Fruit fly (Drosophila melanogaster) whole organism, embryonic: ENCODE measurements around the gene Trm7-32.

Experiments
- CG10267 ChIP-seq: fragments of 200-800 bp; sonication (Bioruptor generic); optimal IDR thresholded peaks from 2 replicates; lab custom pipeline; 2018; ENCODE audit warnings: missing biosample characterization, mild to moderate bottlenecking, missing genetic modification characterization, moderate library complexity
- CG12391 ChIP-seq: fragments of 200-800 bp; sonication (Bioruptor generic); optimal IDR thresholded peaks from 3 replicates; lab custom pipeline; 2018; ENCODE audit warnings: missing biosample characterization, mild to moderate bottlenecking, missing genetic modification characterization, moderate library complexity
- CG13624 ChIP-seq: fragments of 200-800 bp; sonication (Bioruptor generic); optimal IDR thresholded peaks from 2 replicates; lab custom pipeline; 2016; ENCODE audit warnings: missing biosample characterization, missing genetic modification characterization
- CG13775 ChIP-seq: fragments of 200-800 bp; sonication (Bioruptor generic); optimal IDR thresholded peaks from 3 replicates; lab custom pipeline; 2017; ENCODE audit warnings: missing biosample characterization, mild to moderate bottlenecking, missing genetic modification characterization
- CG14050 ChIP-seq: fragments of 200-800 bp; sonication (Bioruptor generic); IDR thresholded peaks from 3 replicates; pipeline ENCODE4 v1.3.6; 2022; ENCODE audit warnings: missing biosample characterization, missing genetic modification characterization
- CG14441 ChIP-seq: fragments of 200-800 bp; sonication (Bioruptor generic); IDR thresholded peaks from 2 replicates; pipeline ENCODE4 v1.3.6; 2022; ENCODE audit warnings: missing biosample characterization, missing genetic modification characterization
- CG17186 ChIP-seq: fragments of 200-800 bp; sonication (Bioruptor generic); optimal IDR thresholded peaks from 3 replicates; lab custom pipeline; 2017; ENCODE audit warnings: missing biosample characterization, missing genetic modification reagents, missing genetic modification characterization
- CG2116 ChIP-seq: fragments of 200-800 bp; sonication (Bioruptor generic); optimal IDR thresholded peaks from 3 replicates; lab custom pipeline; 2018; ENCODE audit warnings: missing biosample characterization, mild to moderate bottlenecking, missing genetic modification characterization
- CG2712 ChIP-seq: fragments of 200-800 bp; optimal IDR thresholded peaks from 3 replicates; lab custom pipeline; 2019; ENCODE audit warnings: missing biosample characterization, mild to moderate bottlenecking, missing genetic modification characterization, moderate library complexity
- CG30020 ChIP-seq: fragments of 200-800 bp; optimal IDR thresholded peaks from 2 replicates; lab custom pipeline; 2019; ENCODE audit warnings: missing biosample characterization, mild to moderate bottlenecking, missing genetic modification characterization, moderate library complexity
- CG30431 ChIP-seq: fragments of 200-800 bp; sonication (Bioruptor generic); optimal IDR thresholded peaks from 2 replicates; lab custom pipeline; 2017; ENCODE audit warnings: missing biosample characterization, missing genetic modification characterization
- CG4820 ChIP-seq: fragments of 200-800 bp; sonication (Bioruptor generic); optimal IDR thresholded peaks from 3 replicates; lab custom pipeline; 2016; ENCODE audit warnings: missing biosample characterization, missing genetic modification characterization
- CG6272 ChIP-seq: fragments of 200-800 bp; sonication (Bioruptor generic); IDR thresholded peaks from 2 replicates; pipeline ENCODE4 v1.3.6; 2022; ENCODE audit warnings: missing biosample characterization, missing genetic modification characterization
- CG6813 ChIP-seq: fragments of 200-800 bp; sonication (Bioruptor generic); optimal IDR thresholded peaks from 2 replicates; lab custom pipeline; 2017; ENCODE audit warnings: missing biosample characterization, missing genetic modification characterization, mild to moderate bottlenecking, moderate library complexity, missing genetic modification reagents
- CG7271 ChIP-seq: fragments of 200-800 bp; sonication (Bioruptor generic); optimal IDR thresholded peaks from 2 replicates; lab custom pipeline; 2018; ENCODE audit warnings: missing biosample characterization, mild to moderate bottlenecking, missing genetic modification characterization, moderate library complexity
- CG7357 ChIP-seq: fragments of 200-800 bp; sonication (Bioruptor generic); IDR thresholded peaks from 3 replicates; pipeline ENCODE4 v1.3.6; 2022; ENCODE audit warnings: missing biosample characterization, missing genetic modification characterization
- CG7372 ChIP-seq: fragments of 200-800 bp; sonication (Bioruptor generic); IDR thresholded peaks from 2 replicates; pipeline ENCODE4 v1.3.6; 2022; ENCODE audit warnings: missing biosample characterization, missing genetic modification characterization
- CG8924 ChIP-seq: fragments of 200-800 bp; optimal IDR thresholded peaks from 3 replicates; lab custom pipeline; 2019; ENCODE audit warnings: missing biosample characterization, mild to moderate bottlenecking, missing genetic modification characterization, moderate library complexity
- CG9797 ChIP-seq: fragments of 200-800 bp; sonication (Bioruptor generic); optimal IDR thresholded peaks from 3 replicates; lab custom pipeline; 2018; ENCODE audit warnings: missing biosample characterization, mild to moderate bottlenecking, missing genetic modification characterization
- Doc2 ChIP-seq: fragments of 200-800 bp; sonication (Bioruptor generic); IDR thresholded peaks from 2 replicates; pipeline ENCODE4 v1.3.6; 2022; ENCODE audit warnings: missing biosample characterization, missing genetic modification characterization
- Dp ChIP-seq: fragments of 200-800 bp; sonication (Bioruptor generic); optimal IDR thresholded peaks from 2 replicates; lab custom pipeline; 2018; ENCODE audit warnings: missing biosample characterization, mild to moderate bottlenecking, missing genetic modification characterization, moderate library complexity
- E2f1 ChIP-seq: fragments of 200-800 bp; sonication (Bioruptor generic); IDR thresholded peaks from 2 replicates; pipeline ENCODE4 v1.3.6; 2022; ENCODE audit warnings: missing biosample characterization, missing genetic modification characterization
- E2f2 ChIP-seq: fragments of 200-800 bp; sonication (Bioruptor generic); IDR thresholded peaks from 2 replicates; pipeline ENCODE4 v1.3.6; 2022; ENCODE audit warnings: missing biosample characterization, missing genetic modification characterization
- H2.0 ChIP-seq: fragments of 200-800 bp; sonication (Bioruptor generic); IDR thresholded peaks from 2 replicates; pipeline ENCODE4 v1.3.6; 2022; ENCODE audit warnings: missing biosample characterization, missing genetic modification characterization
- Lpt ChIP-seq: fragments of >200 bp; optimal IDR thresholded peaks from 2 replicates; lab custom pipeline; 2018; ENCODE audit warnings: missing biosample characterization, missing genetic modification characterization
- MESR4 ChIP-seq: fragments of 200-800 bp; sonication (Bioruptor generic); optimal IDR thresholded peaks from 2 replicates; lab custom pipeline; 2018; ENCODE audit warnings: missing biosample characterization, mild to moderate bottlenecking, missing genetic modification characterization, moderate library complexity
- Max ChIP-seq: fragments of 200-800 bp; sonication (Bioruptor generic); optimal IDR thresholded peaks from 2 replicates; lab custom pipeline; 2016; ENCODE audit warnings: missing biosample characterization, mild to moderate bottlenecking, missing genetic modification characterization
- NC2β ChIP-seq: fragments of 200-800 bp; sonication (Bioruptor generic); optimal IDR thresholded peaks from 2 replicates; lab custom pipeline; 2016; ENCODE audit warnings: missing biosample characterization, missing genetic modification characterization
- Nf-YB ChIP-seq: fragments of 200-800 bp; sonication (Bioruptor generic); optimal IDR thresholded peaks from 3 replicates; lab custom pipeline; 2019; ENCODE audit warnings: missing biosample characterization, mild to moderate bottlenecking, missing genetic modification characterization, moderate library complexity
- Scr ChIP-seq: fragments of 200-800 bp; sonication (Bioruptor generic); IDR thresholded peaks from 2 replicates; pipeline ENCODE4 v1.3.6; 2022; ENCODE audit warnings: missing biosample characterization, missing genetic modification characterization; ENCODE audit not compliant: partially characterized antibody
- Sin3A ChIP-seq: fragments of >200 bp; optimal IDR thresholded peaks from 2 replicates; lab custom pipeline; 2018
- Usf ChIP-seq: fragments of 200-800 bp; sonication (Bioruptor generic); optimal IDR thresholded peaks from 2 replicates; lab custom pipeline; 2017; ENCODE audit warnings: missing genotype, missing biosample characterization, missing genetic modification characterization
- chif ChIP-seq, 2 experiments: fragments of 200-800 bp; sonication (Bioruptor generic); optimal IDR thresholded peaks; 3 replicates each; lab custom pipeline; 2016; ENCODE audit warnings: missing biosample characterization in 2 of 2, missing genetic modification characterization in 2 of 2
- ci ChIP-seq: fragments of 200-800 bp; sonication (Bioruptor generic); IDR thresholded peaks from 3 replicates; pipeline ENCODE4 v1.3.6; 2022; ENCODE audit warnings: missing biosample characterization, missing genetic modification characterization
- crol ChIP-seq: fragments of 200-800 bp; sonication (Bioruptor generic); IDR thresholded peaks from 2 replicates; pipeline ENCODE4 v1.3.6; 2022; ENCODE audit warnings: missing biosample characterization, missing genetic modification characterization
- crp ChIP-seq, 2 experiments: fragments of 200-800 bp; sonication (Bioruptor generic); optimal IDR thresholded peaks; 2 replicates in 1 of 2; 3 replicates in 1 of 2; lab custom pipeline; 2017; ENCODE audit warnings: missing biosample characterization in 2 of 2, missing genetic modification characterization in 2 of 2, mild to moderate bottlenecking in 1 of 2, moderate library complexity in 1 of 2
- dpn ChIP-seq, 2 experiments: fragments of 200-800 bp; sonication (Bioruptor generic); optimal IDR thresholded peaks; 3 replicates each; lab custom pipeline; 2016; ENCODE audit warnings: missing biosample characterization in 2 of 2, missing genetic modification characterization in 2 of 2
- emc ChIP-seq: fragments of 200-800 bp; sonication (Bioruptor generic); optimal IDR thresholded peaks from 2 replicates; lab custom pipeline; 2016; ENCODE audit warnings: missing biosample characterization, missing genetic modification characterization
- h ChIP-seq: fragments of >200 bp; optimal IDR thresholded peaks from 2 replicates; lab custom pipeline; 2017
- kni ChIP-seq: fragments of 200-800 bp; sonication (Bioruptor generic); optimal IDR thresholded peaks from 3 replicates; lab custom pipeline; 2017; ENCODE audit warnings: mild to moderate bottlenecking, missing biosample characterization, missing genetic modification reagents, missing genetic modification characterization
- knrl ChIP-seq: fragments of 200-800 bp; sonication (Bioruptor generic); IDR thresholded peaks from 3 replicates; pipeline ENCODE4 v1.3.6; 2022; ENCODE audit warnings: missing biosample characterization, missing genetic modification characterization; ENCODE audit not compliant: partially characterized antibody
- lab ChIP-seq: fragments of 200-800 bp; sonication (Bioruptor generic); optimal IDR thresholded peaks from 3 replicates; lab custom pipeline; 2017; ENCODE audit warnings: missing biosample characterization, missing genetic modification characterization, mild to moderate bottlenecking, moderate library complexity, missing genetic modification reagents
- mld ChIP-seq: fragments of 200-800 bp; sonication (Bioruptor generic); IDR thresholded peaks from 3 replicates; pipeline ENCODE4 v1.3.6; 2022; ENCODE audit warnings: missing biosample characterization, missing genetic modification characterization; ENCODE audit not compliant: partially characterized antibody
- repo ChIP-seq: fragments of 200-800 bp; sonication (Bioruptor generic); optimal IDR thresholded peaks from 2 replicates; lab custom pipeline; 2016; ENCODE audit warnings: missing biosample characterization, missing genetic modification characterization
- schlank ChIP-seq: fragments of 200-800 bp; sonication (Bioruptor generic); optimal IDR thresholded peaks from 2 replicates; lab custom pipeline; 2018; ENCODE audit warnings: missing biosample characterization, mild to moderate bottlenecking, missing genetic modification characterization
- sima ChIP-seq: fragments of 200-800 bp; sonication (Bioruptor generic); optimal IDR thresholded peaks from 2 replicates; lab custom pipeline; 2016; ENCODE audit warnings: missing biosample characterization, missing genetic modification characterization
- tgo ChIP-seq: fragments of 200-800 bp; sonication (Bioruptor generic); IDR thresholded peaks from 3 replicates; pipeline ENCODE4 v1.3.6; 2022; ENCODE audit warnings: missing biosample characterization, missing genetic modification characterization
- tll ChIP-seq, 2 experiments: fragments of 200-800 bp in 1 of 2; fragments of >200 bp in 1 of 2; sonication (Bioruptor generic) in 1 of 2; optimal IDR thresholded peaks; 2 replicates each; lab custom pipeline; 2017 to 2019; ENCODE audit warnings: missing biosample characterization in 2 of 2, missing genetic modification characterization in 2 of 2, mild to moderate bottlenecking in 1 of 2, moderate library complexity in 1 of 2
- trem ChIP-seq: fragments of 200-800 bp; optimal IDR thresholded peaks from 3 replicates; lab custom pipeline; 2019; ENCODE audit warnings: missing biosample characterization, mild to moderate bottlenecking, missing genetic modification characterization, moderate library complexity
- yki ChIP-seq: fragments of >200 bp; optimal IDR thresholded peaks from 3 replicates; lab custom pipeline; 2018

The Trm7-32 gene

dm6 chr3R:17087977-17088618, 47.6 kb downstream of the Trm7-32 start, which contains the start of gene cal1:
TSS of gene cal1 (plus strand) at chr3R:17088280.
- no peak for TF ChIP-seq Lpt
- TF ChIP-seq CG14441 (GFP tag; lab: Robert Waterston, UW): no peak
- no peak for TF ChIP-seq lab (GFP tag; lab: Kevin White, UChicago)
- no peak for TF ChIP-seq Doc2
- TF ChIP-seq CG9797 (GFP tag; lab: Kevin White, UChicago): peak; percentile 77
- TF ChIP-seq E2f2 (GFP tag; lab: Robert Waterston, UW): peak; percentile 97
- TF ChIP-seq h (lab: Kevin White, UChicago): no peak
- TF ChIP-seq tgo (GFP tag; lab: Robert Waterston, UW): no peak
- TF ChIP-seq Max (GFP tag; lab: Kevin White, UChicago): no peak
- TF ChIP-seq NC2β (GFP tag; lab: Kevin White, UChicago): no peak
- no peak for TF ChIP-seq chif (GFP tag; optimal IDR thresholded peaks at IDR 0.05; lab: Kevin White, UChicago)
- peak; percentile 64 for TF ChIP-seq CG10267 (tag; lab: Kevin White, UChicago)
- TF ChIP-seq mld: no peak
- TF ChIP-seq CG13624 (GFP tag; lab: Kevin White, UChicago): no peak
- no peak for TF ChIP-seq schlank (tag; lab: Kevin White, UChicago)
- peak; percentile 52; the same call in 2 of the 3 replicates for TF ChIP-seq knrl (GFP tag; lab: Robert Waterston, UW)
- peak; percentile 28 for TF ChIP-seq CG12391 (tag; lab: Kevin White, UChicago)
- no peak for TF ChIP-seq Usf (GFP tag; lab: Kevin White, UChicago)
- TF ChIP-seq H2.0 (GFP tag; lab: Robert Waterston, UW): no peak
- no peak for TF ChIP-seq sima (GFP tag; lab: Kevin White, UChicago)
- no peak for TF ChIP-seq emc (GFP tag; lab: Kevin White, UChicago)
- TF ChIP-seq CG7271 (tag; lab: Kevin White, UChicago): no peak
- TF ChIP-seq tll (GFP tag; optimal IDR thresholded peaks at IDR 0.05; lab: Kevin White, UChicago): peak in 1 of 2 experiments; percentile 77
- peak; percentile 35 for TF ChIP-seq Scr (GFP tag; lab: Robert Waterston, UW)
- TF ChIP-seq CG6272: no peak
- TF ChIP-seq CG30431 (GFP tag; lab: Kevin White, UChicago): no peak
- peak; percentile 75 for TF ChIP-seq MESR4 (GFP tag; lab: Kevin White, UChicago)
- peak; percentile 77 for TF ChIP-seq Sin3A (lab: Kevin White, UChicago)
- TF ChIP-seq CG17186 (GFP tag; lab: Kevin White, UChicago): peak; percentile 11
- TF ChIP-seq CG4820 (GFP tag; lab: Kevin White, UChicago): no peak
- TF ChIP-seq E2f1: 0 out of 2 replicates have a peak, but pooled peaks have one; percentile 22
- no peak for TF ChIP-seq yki
- no peak for TF ChIP-seq repo
- peak; percentile 61 for TF ChIP-seq CG2116 (GFP tag; lab: Kevin White, UChicago)
- peak; percentile 70 for TF ChIP-seq trem (tag; lab: Kevin White, UChicago)
- TF ChIP-seq kni (GFP tag; lab: Kevin White, UChicago): no peak
- no peak for TF ChIP-seq CG14050 (GFP tag; lab: Robert Waterston, UW)
- TF ChIP-seq crp (GFP tag; optimal IDR thresholded peaks at IDR 0.05; lab: Kevin White, UChicago): peak in 1 of 2 experiments; percentile 11
- no peak for TF ChIP-seq Nf-YB (GFP tag; lab: Kevin White, UChicago)
- TF ChIP-seq CG2712 (tag; lab: Kevin White, UChicago): peak; percentile 51
- peak; percentile 19 for TF ChIP-seq CG8924 (tag; lab: Kevin White, UChicago)
- TF ChIP-seq ci (GFP tag; lab: Robert Waterston, UW): no peak
- no peak for TF ChIP-seq CG13775 (GFP tag; lab: Kevin White, UChicago)
- TF ChIP-seq CG30020 (tag; lab: Kevin White, UChicago): peak; percentile 39
- TF ChIP-seq crol: no peak
- TF ChIP-seq Dp: peak; percentile 97
- no peak for TF ChIP-seq dpn (GFP tag; optimal IDR thresholded peaks at IDR 0.05; lab: Kevin White, UChicago)
- TF ChIP-seq CG7372: no peak
- TF ChIP-seq CG7357 (GFP tag; lab: Robert Waterston, UW): no peak
- no peak for TF ChIP-seq CG6813 (GFP tag; lab: Kevin White, UChicago)
